Worm (Caenorhabditis elegans) whole organism, late embryonic: ENCODE data around the gene Y46H3D.1.

Experiments used
- C08G9.2 ChIP-seq: sonication (generic microtip); optimal IDR thresholded peaks from 2 replicates; lab custom pipeline; 2016; ENCODE audit warnings: mild to moderate bottlenecking, missing genetic modification characterization, moderate library complexity, missing compliant biosample characterization
- C38D4.7 ChIP-seq: fragments of 200-800 bp; sonication (Bioruptor generic); optimal IDR thresholded peaks from 2 replicates; lab custom pipeline; 2018; ENCODE audit warnings: mild to moderate bottlenecking, missing genetic modification characterization, moderate library complexity, missing compliant biosample characterization
- K02D7.2 ChIP-seq: sonication (generic microtip); optimal IDR thresholded peaks from 2 replicates; lab custom pipeline; 2017; ENCODE audit warnings: mild to moderate bottlenecking, missing genetic modification characterization, missing compliant biosample characterization
- K09A11.1 ChIP-seq: sonication (generic microtip); optimal IDR thresholded peaks from 2 replicates; lab custom pipeline; 2017; ENCODE audit warnings: antibody characterized with exemption, mild to moderate bottlenecking, missing genetic modification characterization, missing compliant biosample characterization; ENCODE audit not compliant: insufficient read depth
- Y22D7AL.16 ChIP-seq: sonication (generic microtip); optimal IDR thresholded peaks from 2 replicates; lab custom pipeline; 2016; ENCODE audit warnings: missing genetic modification characterization, missing compliant biosample characterization
- ama-1 ChIP-seq: fragments of 150-350 bp; optimal IDR thresholded peaks from 2 replicates; lab custom pipeline; 2014
- ceh-18 ChIP-seq: sonication (generic microtip); optimal IDR thresholded peaks from 2 replicates; lab custom pipeline; 2016; ENCODE audit warnings: missing genetic modification characterization, missing compliant biosample characterization
- ceh-22 ChIP-seq: sonication (generic microtip); optimal IDR thresholded peaks from 2 replicates; lab custom pipeline; 2017; ENCODE audit warnings: missing biosample characterization, missing genetic modification characterization
- ceh-24 ChIP-seq: sonication (generic microtip); optimal IDR thresholded peaks from 2 replicates; lab custom pipeline; 2016; ENCODE audit warnings: mild to moderate bottlenecking, missing genetic modification characterization, missing compliant biosample characterization
- ceh-31 ChIP-seq: sonication (generic microtip); optimal IDR thresholded peaks from 2 replicates; lab custom pipeline; 2016; ENCODE audit warnings: missing genetic modification characterization, missing compliant biosample characterization
- ceh-34 ChIP-seq: sonication (generic microtip); optimal IDR thresholded peaks from 2 replicates; lab custom pipeline; 2016; ENCODE audit warnings: mild to moderate bottlenecking, missing genetic modification characterization, missing compliant biosample characterization
- ceh-45 ChIP-seq: fragments of 200-800 bp; sonication (Bioruptor generic); IDR thresholded peaks from 2 replicates; pipeline ENCODE4 v1.3.6; 2022; ENCODE audit warnings: missing genetic modification reagents, missing genetic modification characterization, missing compliant biosample characterization
- ceh-48 ChIP-seq: sonication (generic microtip); optimal IDR thresholded peaks from 2 replicates; lab custom pipeline; 2016; ENCODE audit warnings: missing genetic modification characterization, inconsistent platforms, missing compliant biosample characterization
- ceh-6 ChIP-seq: fragments of 200-800 bp; sonication (Bioruptor generic); optimal IDR thresholded peaks from 2 replicates; lab custom pipeline; 2018; ENCODE audit warnings: mild to moderate bottlenecking, missing genetic modification characterization, missing compliant biosample characterization
- ceh-9 ChIP-seq: sonication (generic microtip); optimal IDR thresholded peaks from 2 replicates; lab custom pipeline; 2016; ENCODE audit warnings: mild to moderate bottlenecking, missing genetic modification characterization, inconsistent platforms, missing compliant biosample characterization
- dmd-4 ChIP-seq: sonication (generic microtip); optimal IDR thresholded peaks from 2 replicates; lab custom pipeline; 2016; ENCODE audit warnings: borderline replicate concordance, missing genetic modification characterization, missing compliant biosample characterization
- dve-1 ChIP-seq: sonication (generic microtip); optimal IDR thresholded peaks from 2 replicates; lab custom pipeline; 2017; ENCODE audit warnings: antibody characterized with exemption, mild to moderate bottlenecking, missing genetic modification characterization, missing compliant biosample characterization
- eyg-1 ChIP-seq: sonication (generic microtip); optimal IDR thresholded peaks from 2 replicates; lab custom pipeline; 2016; ENCODE audit warnings: missing genotype, missing genetic modification characterization, missing compliant biosample characterization
- fax-1 ChIP-seq: sonication (generic microtip); optimal IDR thresholded peaks from 2 replicates; lab custom pipeline; 2016; ENCODE audit warnings: missing genotype, missing genetic modification characterization, missing compliant biosample characterization
- gmeb-2 ChIP-seq: sonication (generic microtip); optimal IDR thresholded peaks from 2 replicates; lab custom pipeline; 2016; ENCODE audit warnings: missing genetic modification characterization, inconsistent platforms, missing compliant biosample characterization
- hlh-15 ChIP-seq: sonication (generic microtip); optimal IDR thresholded peaks from 2 replicates; lab custom pipeline; 2016; ENCODE audit warnings: missing genetic modification characterization, missing compliant biosample characterization
- hlh-6 ChIP-seq: sonication (generic microtip); optimal IDR thresholded peaks from 2 replicates; lab custom pipeline; 2016; ENCODE audit warnings: missing genotype, missing genetic modification characterization, missing compliant biosample characterization
- lim-6 ChIP-seq: sonication (generic microtip); optimal IDR thresholded peaks from 2 replicates; lab custom pipeline; 2016; ENCODE audit warnings: missing genetic modification characterization, missing compliant biosample characterization
- madf-2 ChIP-seq: sonication (generic microtip); optimal IDR thresholded peaks from 2 replicates; lab custom pipeline; 2017; ENCODE audit warnings: missing genetic modification characterization, missing compliant biosample characterization
- nfya-1 ChIP-seq: sonication (generic microtip); optimal IDR thresholded peaks from 2 replicates; lab custom pipeline; 2017; ENCODE audit warnings: missing genetic modification characterization, mild to moderate bottlenecking, missing compliant biosample characterization, antibody characterized with exemption, moderate library complexity
- odd-2 ChIP-seq: sonication (generic microtip); optimal IDR thresholded peaks from 2 replicates; lab custom pipeline; 2017; ENCODE audit warnings: antibody characterized with exemption, mild to moderate bottlenecking, missing genetic modification characterization, missing compliant biosample characterization
- pat-9 ChIP-seq: fragments of 200-800 bp; sonication (Bioruptor generic); optimal IDR thresholded peaks from 2 replicates; lab custom pipeline; 2018; ENCODE audit warnings: mild to moderate bottlenecking, missing genetic modification characterization, moderate library complexity, missing compliant biosample characterization
- pax-1 ChIP-seq: fragments of 150-350 bp; optimal IDR thresholded peaks from 2 replicates; lab custom pipeline; 2014; ENCODE audit warnings: missing biosample characterization, missing genetic modification characterization
- pha-4 ChIP-seq: fragments of 150-350 bp; optimal IDR thresholded peaks from 2 replicates; lab custom pipeline; 2018; ENCODE audit warnings: missing biosample characterization, missing genetic modification reagents, missing genetic modification characterization
- pqm-1 ChIP-seq: sonication (generic microtip); optimal IDR thresholded peaks from 2 replicates; lab custom pipeline; 2016; ENCODE audit warnings: missing genetic modification characterization, missing compliant biosample characterization
- ref-2 ChIP-seq: sonication (generic microtip); optimal IDR thresholded peaks from 2 replicates; lab custom pipeline; 2016; ENCODE audit warnings: missing genetic modification characterization, missing compliant biosample characterization
- sdc-2 ChIP-seq: sonication (generic microtip); optimal IDR thresholded peaks from 2 replicates; lab custom pipeline; 2016; ENCODE audit warnings: missing genotype, missing genetic modification characterization, missing compliant biosample characterization
- sox-2 ChIP-seq: fragments of 200-800 bp; sonication (Bioruptor generic); IDR thresholded peaks from 2 replicates; pipeline ENCODE4 v1.3.6; 2022; ENCODE audit warnings: missing genetic modification reagents, missing genetic modification characterization, missing compliant biosample characterization
- sox-4 ChIP-seq: sonication (generic microtip); optimal IDR thresholded peaks from 2 replicates; lab custom pipeline; 2017; ENCODE audit warnings: mild to moderate bottlenecking, missing genetic modification characterization, inconsistent platforms, missing compliant biosample characterization
- tbx-7 ChIP-seq: sonication (generic microtip); optimal IDR thresholded peaks from 2 replicates; lab custom pipeline; 2016; ENCODE audit warnings: missing genotype, missing genetic modification characterization, missing compliant biosample characterization
- unc-55 ChIP-seq: sonication (generic microtip); optimal IDR thresholded peaks from 2 replicates; lab custom pipeline; 2017; ENCODE audit warnings: missing biosample characterization, missing genetic modification reagents, missing genetic modification characterization
- unc-86 ChIP-seq: sonication (generic microtip); optimal IDR thresholded peaks from 2 replicates; lab custom pipeline; 2016; ENCODE audit warnings: missing genetic modification characterization, missing compliant biosample characterization
- zip-5 ChIP-seq: sonication (generic microtip); optimal IDR thresholded peaks from 2 replicates; lab custom pipeline; 2016; ENCODE audit warnings: missing genetic modification characterization, missing compliant biosample characterization

Gene Y46H3D.1

ce11 chrV:1629329-1629728 lies 13.0 kb upstream of the Y46H3D.1 start, which contains the start of gene nhr-238:
TSS of gene nhr-238 (minus strand) at chrV:1629432.
- TF ChIP-seq sdc-2 (no peak), zip-5 (tag; lab: Kevin White, UChicago) (no peak), C08G9.2 (tag; lab: Kevin White, UChicago) (no peak), tbx-7 (tag; lab: Kevin White, UChicago) (no peak), hlh-6 (tag; lab: Kevin White, UChicago) (no peak), ceh-34 (tag; lab: Kevin White, UChicago) (no peak), ceh-45 (GFP tag; lab: Robert Waterston, UW) (no peak), pax-1 (no peak), madf-2 (tag; lab: Kevin White, UChicago) (no peak), ceh-18 (tag; lab: Kevin White, UChicago) (no peak), ceh-48 (tag; lab: Kevin White, UChicago) (no peak), nfya-1 (tag; lab: Kevin White, UChicago) (no peak)

ce11 chrV:1631148-1631547 lies 11.2 kb upstream of the Y46H3D.1 start, which contains the start of gene Y46H3D.8:
TSS of gene Y46H3D.8 (minus strand) at chrV:1631248.
- no peak for TF ChIP-seq ceh-24 (tag; lab: Kevin White, UChicago)
- TF ChIP-seq sdc-2, result no peak
- TF ChIP-seq C38D4.7, result no peak
- TF ChIP-seq Y22D7AL.16 (tag; lab: Kevin White, UChicago), result no peak
- no peak for TF ChIP-seq fax-1 (tag; lab: Kevin White, UChicago)

ce11 chrV:1631717-1632116 lies 10.6 kb upstream of the Y46H3D.1 start, which contains the start of gene irld-17:
TSS of gene irld-17 (plus strand) at chrV:1632017.
- TF ChIP-seq sox-4 (tag; lab: Kevin White, UChicago) (no peak), pax-1 (no peak), unc-86 (tag; lab: Kevin White, UChicago) (no peak), ceh-18 (tag; lab: Kevin White, UChicago) (no peak), dve-1 (tag; lab: Kevin White, UChicago) (no peak), lim-6 (tag; lab: Kevin White, UChicago) (no peak), ama-1 (lab: Kevin White, UChicago) (no peak), ceh-31 (tag; lab: Kevin White, UChicago) (no peak), ref-2 (tag; lab: Kevin White, UChicago) (no peak)
- TF ChIP-seq, all 69 proteins: peak for 0

- no peak for TF ChIP-seq unc-55 (GFP tag; lab: Kevin White, UChicago)
- TF ChIP-seq ceh-22, result no peak
- TF ChIP-seq odd-2 (tag; lab: Kevin White, UChicago), result no peak
- no peak for TF ChIP-seq sdc-2
- no peak for TF ChIP-seq sox-2 (GFP tag; lab: Robert Waterston, UW)
- TF ChIP-seq ceh-6 (GFP tag; lab: Kevin White, UChicago), result no peak
These were observed 6.4 kb upstream of the Y46H3D.1 start, which contains the start of gene str-222 for ce11 chrV:1635859-1636258. TSS of gene str-222 (plus strand) at chrV:1636159.

- TF ChIP-seq pha-4 (tag; lab: Kevin White, UChicago) (no peak), K09A11.1 (tag; lab: Kevin White, UChicago) (no peak), dve-1 (tag; lab: Kevin White, UChicago) (no peak), dmd-4 (tag; lab: Kevin White, UChicago) (no peak), pqm-1 (tag; lab: Kevin White, UChicago) (no peak), madf-2 (tag; lab: Kevin White, UChicago) (no peak), gmeb-2 (no peak), eyg-1 (tag; lab: Kevin White, UChicago) (no peak), ceh-9 (no peak), hlh-15 (tag; lab: Kevin White, UChicago) (no peak), ceh-24 (tag; lab: Kevin White, UChicago) (no peak), sdc-2 (no peak), K02D7.2 (no peak), pat-9 (no peak), unc-86 (tag; lab: Kevin White, UChicago) (no peak)
These were observed 2.3 kb upstream of the Y46H3D.1 start, which contains the start of gene str-221 for ce11 chrV:1640008-1640407. TSS of gene str-221 (plus strand) at chrV:1640308.
